Worm (Caenorhabditis elegans): ENCODE data around the gene srd-1.

srd-1 gene

ce11 chrII:10187808-10188207 is 5.3 kb upstream of the srd-1 start, which contains the start of gene srd-2 (continued):
- no peak for TF ChIP-seq F52B5.7 (tag; optimal IDR thresholded peaks at IDR 0.05)
- TF ChIP-seq somi-1 (GFP tag; optimal IDR thresholded peaks at IDR 0.05) = no peak
- no peak for TF ChIP-seq F39B2.1 (GFP tag; IDR thresholded peaks at IDR 0.05)
- no peak for TF ChIP-seq unc-130 (GFP tag; optimal IDR thresholded peaks at IDR 0.05)

ce11 chrII:10174338-10174737 is 8.2 kb downstream of the srd-1 start, which contains the start of gene F33H1.4:
F33H1.4 (plus strand) TSS chrII:10174648.
- TF ChIP-seq cebp-1 (GFP tag; IDR thresholded peaks at IDR 0.05) = no peak
- peak; percentile 79 for TF ChIP-seq cebp-1 (tag; optimal IDR thresholded peaks at IDR 0.05)
- TF ChIP-seq lin-54 (GFP tag; optimal IDR thresholded peaks at IDR 0.05) = peak; percentile 45
- TF ChIP-seq mcd-1 (GFP tag; IDR thresholded peaks at IDR 0.05) = peak; percentile 59
- TF ChIP-seq C06A6.2 (GFP tag; conservative IDR thresholded peaks at IDR 0.05) = no peak
- TF ChIP-seq madf-10 (tag; optimal IDR thresholded peaks at IDR 0.05) = peak; percentile 6
- no peak; the same call in 1 of the 2 replicates for TF ChIP-seq attf-3 (GFP tag; conservative IDR thresholded peaks at IDR 0.05)
- TF ChIP-seq hmg-1.2 (GFP tag; IDR thresholded peaks at IDR 0.05) = peak; percentile 97
- TF ChIP-seq lsl-1 (GFP tag; optimal IDR thresholded peaks at IDR 0.05) = peak; percentile 33
- no peak for TF ChIP-seq ztf-6 (GFP tag; IDR thresholded peaks at IDR 0.05)
- peak; percentile 5; the same call in 1 of the 2 replicates for TF ChIP-seq dox-1 (GFP tag; IDR thresholded peaks at IDR 0.05)
- TF ChIP-seq D2030.7 (GFP tag; IDR thresholded peaks at IDR 0.05) = peak; percentile 57
- no peak for TF ChIP-seq B0261.1 (tag; optimal IDR thresholded peaks at IDR 0.05)
- TF ChIP-seq Y95B8A.8 (GFP tag; IDR thresholded peaks at IDR 0.05) = 0 out of 2 replicates have a peak, but pooled peaks have one; percentile 41
- peak; percentile 60 for TF ChIP-seq F49E8.2 (tag; optimal IDR thresholded peaks at IDR 0.05; ENCODE audit: insufficient read depth)
- peak; percentile 63 for TF ChIP-seq ceh-27 (GFP tag; optimal IDR thresholded peaks at IDR 0.05)
- TF ChIP-seq hlh-26 (GFP tag; conservative IDR thresholded peaks at IDR 0.05) = no peak
- TF ChIP-seq tbp1 (GFP tag; optimal IDR thresholded peaks at IDR 0.05) = peak; percentile 41
- peak; percentile 31 for TF ChIP-seq unc-130 (GFP tag; optimal IDR thresholded peaks at IDR 0.05)
- peak; percentile 62; the same call in 1 of the 2 replicates for TF ChIP-seq ekl-4 (GFP tag; IDR thresholded peaks at IDR 0.05)
- TF ChIP-seq rcor-1 (GFP tag; IDR thresholded peaks at IDR 0.05) = peak; percentile 44; the same call in 1 of the 2 replicates
- TF ChIP-seq attf-5 (GFP tag; optimal IDR thresholded peaks at IDR 0.05) = peak; percentile 44
- no peak for TF ChIP-seq xnd-1 (tag; optimal IDR thresholded peaks at IDR 0.05)
- TF ChIP-seq egrh-3 (GFP tag; IDR thresholded peaks at IDR 0.05) = 0 out of 2 replicates have a peak, but pooled peaks have one; percentile 10
- no peak for TF ChIP-seq ccch-3 (GFP tag; optimal IDR thresholded peaks at IDR 0.05)
- peak; percentile 26 for TF ChIP-seq repo-1 (tag; optimal IDR thresholded peaks at IDR 0.05)
- peak; percentile 4 for TF ChIP-seq tlf-1 (GFP tag; optimal IDR thresholded peaks at IDR 0.05)
- TF ChIP-seq ceh-100 (GFP tag; IDR thresholded peaks at IDR 0.05) = peak; percentile 12; the same call in 1 of the 2 replicates
- TF ChIP-seq pbrm-1 (GFP tag; IDR thresholded peaks at IDR 0.05) = peak; percentile 44; the same call in 1 of the 2 replicates
- no peak for TF ChIP-seq F10E7.11 (tag; optimal IDR thresholded peaks at IDR 0.05)
- peak; percentile 50 for TF ChIP-seq ZK185.1 (tag; optimal IDR thresholded peaks at IDR 0.05; ENCODE audit: poor library complexity, severe bottlenecking)
- peak; percentile 80 for TF ChIP-seq F33H1.4 (GFP tag; IDR thresholded peaks at IDR 0.05)
- TF ChIP-seq nfyb-1 (GFP tag; IDR thresholded peaks at IDR 0.05) = 0 out of 2 replicates have a peak, but pooled peaks have one; percentile 48
- TF ChIP-seq let-526 (GFP tag; IDR thresholded peaks at IDR 0.05) = no peak
- TF ChIP-seq snpc-4 (GFP tag; optimal IDR thresholded peaks at IDR 0.05) = no peak
- peak in 1 of 4 experiments; percentile 6 for TF ChIP-seq snpc-4 (tag; optimal IDR thresholded peaks at IDR 0.05)
- TF ChIP-seq B0336.3 (GFP tag; IDR thresholded peaks at IDR 0.05) = 0 out of 2 replicates have a peak, but pooled peaks have one; percentile 48
- TF ChIP-seq zfh-2 (GFP tag; conservative IDR thresholded peaks at IDR 0.05) = peak; percentile 22; the same call in 1 of the 2 replicates
- no peak for TF ChIP-seq F52B5.7 (tag; optimal IDR thresholded peaks at IDR 0.05)
- TF ChIP-seq madf-3 (GFP tag; IDR thresholded peaks at IDR 0.05) = peak; percentile 91
- peak; percentile 57 for TF ChIP-seq madf-6 (GFP tag; IDR thresholded peaks at IDR 0.05)
- peak; percentile 8 for TF ChIP-seq snpc-3.4 (tag; optimal IDR thresholded peaks at IDR 0.05)

Data from whole organism, young adult.